Worm (Caenorhabditis elegans): ENCODE data around the gene oac-54.

Gene oac-54

DNA sequence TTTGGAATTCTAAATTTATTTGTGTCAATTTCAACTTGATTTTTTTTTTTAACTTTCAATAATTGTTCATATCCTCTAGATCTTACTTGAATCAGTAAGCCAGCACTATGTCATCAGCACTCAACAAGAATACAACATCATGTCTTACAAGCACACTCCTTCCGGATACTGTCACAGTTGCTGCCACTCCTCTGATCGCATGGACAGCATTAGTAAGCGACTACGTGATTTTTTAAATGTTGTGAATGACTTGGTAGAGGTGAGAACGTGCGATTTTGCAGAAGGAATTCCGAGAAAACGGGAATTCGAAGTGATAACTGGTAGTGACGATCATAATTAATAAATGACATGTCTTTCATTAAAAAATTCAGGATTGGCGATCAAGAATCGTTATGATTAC is at the start of gene oac-54:
Gene oac-54 (plus strand): TSS at position 83 of the 400 bp plus-strand sequence.
- TF ChIP-seq lin-39 (tag; optimal IDR thresholded peaks at IDR 0.05) = no peak
- no peak for TF ChIP-seq fkh-2 (tag; optimal IDR thresholded peaks at IDR 0.05)
- no peak for TF ChIP-seq daf-12 (tag; optimal IDR thresholded peaks at IDR 0.05)
- no peak for TF ChIP-seq nhr-28 (tag; optimal IDR thresholded peaks at IDR 0.05)
- no peak for TF ChIP-seq zag-1 (tag; optimal IDR thresholded peaks at IDR 0.05)
- TF ChIP-seq egl-5 (tag; optimal IDR thresholded peaks at IDR 0.05) = no peak
- no peak for TF ChIP-seq unc-62 (GFP tag; optimal IDR thresholded peaks at IDR 0.05)
- no peak for TF ChIP-seq ama-1 (optimal IDR thresholded peaks at IDR 0.05)
- no peak for TF ChIP-seq skn-1 (tag; optimal IDR thresholded peaks at IDR 0.05)
- no peak for TF ChIP-seq fos-1 (tag; optimal IDR thresholded peaks at IDR 0.05)
- TF ChIP-seq nhr-76 (tag; optimal IDR thresholded peaks at IDR 0.05) = no peak
- no peak for TF ChIP-seq mml-1 (tag; optimal IDR thresholded peaks at IDR 0.05)
- TF ChIP-seq ztf-4 (tag; optimal IDR thresholded peaks at IDR 0.05) = no peak
- TF ChIP-seq nhr-23 (tag; optimal IDR thresholded peaks at IDR 0.05) = no peak
- no peak for TF ChIP-seq ceh-82 (tag; optimal IDR thresholded peaks at IDR 0.05)
- no peak for TF ChIP-seq pha-4 (tag; optimal IDR thresholded peaks at IDR 0.05)

DNA sequence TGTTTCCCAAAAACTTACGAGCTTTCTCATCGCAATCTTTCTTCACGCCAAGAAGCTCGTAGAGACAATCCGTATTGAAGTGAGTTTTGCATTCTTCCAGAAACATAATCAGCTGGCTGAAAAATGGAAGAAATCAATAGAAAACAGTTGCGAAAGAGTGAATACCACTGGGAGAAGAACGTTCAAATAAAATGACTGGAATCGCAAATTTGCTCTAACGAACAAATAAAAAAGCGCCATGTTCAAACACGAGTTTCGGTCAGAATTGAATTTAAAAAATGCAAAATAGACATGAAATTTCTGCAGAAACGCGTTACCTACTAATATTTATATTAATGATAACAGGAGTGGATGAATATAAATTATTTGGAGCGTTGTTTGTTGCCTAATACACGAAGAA is 49.5 kb upstream of the oac-54 start, which contains the start of gene dnj-23:
Gene dnj-23 (minus strand): TSS at position 158 of the 400 bp plus-strand sequence.
- TF ChIP-seq ztf-4 (tag; optimal IDR thresholded peaks at IDR 0.05) (no peak), nhr-76 (tag; optimal IDR thresholded peaks at IDR 0.05) (no peak), nhr-25 (tag; optimal IDR thresholded peaks at IDR 0.05) (peak; percentile 16), ztf-11 (tag; optimal IDR thresholded peaks at IDR 0.05) (no peak), skn-1 (tag; optimal IDR thresholded peaks at IDR 0.05) (peak; percentile 28), fkh-10 (GFP tag; optimal IDR thresholded peaks at IDR 0.05) (no peak), nhr-237 (tag; optimal IDR thresholded peaks at IDR 0.05) (no peak), ama-1 (optimal IDR thresholded peaks at IDR 0.05) (no peak), egl-27 (tag; optimal IDR thresholded peaks at IDR 0.05) (no peak), mml-1 (tag; optimal IDR thresholded peaks at IDR 0.05) (no peak), ZK546.5 (tag; optimal IDR thresholded peaks at IDR 0.05) (no peak), ceh-82 (tag; optimal IDR thresholded peaks at IDR 0.05) (no peak), unc-39 (tag; optimal IDR thresholded peaks at IDR 0.05) (no peak), nhr-12 (tag; optimal IDR thresholded peaks at IDR 0.05) (no peak), unc-62 (GFP tag; optimal IDR thresholded peaks at IDR 0.05) (no peak), nfya-1 (tag; optimal IDR thresholded peaks at IDR 0.05; ENCODE audit: insufficient read depth) (peak; percentile 50), ceh-16 (tag; optimal IDR thresholded peaks at IDR 0.05) (no peak), nhr-28 (tag; optimal IDR thresholded peaks at IDR 0.05) (no peak), nhr-23 (tag; optimal IDR thresholded peaks at IDR 0.05) (no peak), elt-2 (tag; optimal IDR thresholded peaks at IDR 0.05) (no peak), nhr-11 (tag; optimal IDR thresholded peaks at IDR 0.05) (no peak), elt-1 (tag; optimal IDR thresholded peaks at IDR 0.05) (no peak), tbx-2 (tag; optimal IDR thresholded peaks at IDR 0.05) (no peak), fos-1 (tag; optimal IDR thresholded peaks at IDR 0.05) (no peak), lin-39 (tag; optimal IDR thresholded peaks at IDR 0.05) (peak; percentile 15), fkh-2 (tag; optimal IDR thresholded peaks at IDR 0.05) (no peak), lin-15B (tag; optimal IDR thresholded peaks at IDR 0.05) (peak; percentile 35), hmg-11 (tag; optimal IDR thresholded peaks at IDR 0.05) (no peak), nhr-43 (tag; optimal IDR thresholded peaks at IDR 0.05; ENCODE audit: poor library complexity, severe bottlenecking) (no peak), zag-1 (tag; optimal IDR thresholded peaks at IDR 0.05) (no peak), snpc-4 (tag; optimal IDR thresholded peaks at IDR 0.05) (no peak), pqm-1 (tag; optimal IDR thresholded peaks at IDR 0.05) (no peak), aly-2 (tag; optimal IDR thresholded peaks at IDR 0.05) (no peak), lsy-12 (tag; optimal IDR thresholded peaks at IDR 0.05) (no peak), nhr-67 (tag; optimal IDR thresholded peaks at IDR 0.05) (no peak), pha-4 (tag; optimal IDR thresholded peaks at IDR 0.05) (peak; percentile 45)

DNA sequence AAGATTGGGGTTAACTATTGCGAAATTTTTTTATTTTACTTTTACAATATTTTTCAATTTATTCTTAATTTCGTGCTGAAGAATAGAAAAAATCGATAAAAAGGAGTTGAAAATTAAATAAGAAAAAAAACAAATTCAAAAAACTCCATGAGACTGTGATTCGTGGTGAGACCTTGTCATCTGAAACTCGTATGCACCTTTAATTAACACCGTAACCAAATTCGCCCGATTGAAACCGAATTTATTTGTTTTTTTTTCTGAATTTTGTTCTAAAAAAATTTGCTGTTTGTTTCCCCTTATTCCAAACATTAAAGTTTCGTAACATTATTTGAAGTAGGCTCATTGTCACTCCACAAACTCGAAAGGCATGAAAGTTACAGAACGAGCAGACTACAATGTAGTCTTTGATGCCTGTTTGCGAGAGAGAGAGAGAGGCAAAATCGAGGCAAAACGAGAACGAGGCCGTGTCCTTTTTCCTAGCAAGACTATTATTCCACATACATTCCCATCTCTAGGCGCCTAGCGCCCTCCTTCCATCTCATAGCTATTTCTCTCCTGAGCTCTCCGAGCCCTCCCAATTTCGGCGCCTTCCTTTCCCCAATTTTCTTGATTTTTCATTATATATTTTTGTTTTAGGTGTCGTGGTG is 48.9 kb upstream of the oac-54 start, which contains the start of gene T24H10.4:
Gene T24H10.4 (plus strand): TSS at position 630 of the 647 bp plus-strand sequence.
- TF ChIP-seq ceh-16 (tag; optimal IDR thresholded peaks at IDR 0.05) (no peak), ceh-28 (tag; optimal IDR thresholded peaks at IDR 0.05) (no peak), ZK546.5 (tag; optimal IDR thresholded peaks at IDR 0.05) (no peak), eor-1 (tag; optimal IDR thresholded peaks at IDR 0.05) (no peak), nhr-23 (tag; optimal IDR thresholded peaks at IDR 0.05) (no peak), zag-1 (tag; optimal IDR thresholded peaks at IDR 0.05) (no peak), hmg-11 (tag; optimal IDR thresholded peaks at IDR 0.05) (peak; percentile 35), nhr-12 (tag; optimal IDR thresholded peaks at IDR 0.05) (no peak), fkh-2 (tag; optimal IDR thresholded peaks at IDR 0.05) (no peak), skn-1 (tag; optimal IDR thresholded peaks at IDR 0.05) (peak; percentile 3), lin-39 (tag; optimal IDR thresholded peaks at IDR 0.05) (peak; percentile 72), nfya-1 (tag; optimal IDR thresholded peaks at IDR 0.05; ENCODE audit: insufficient read depth) (peak; percentile 26)

Measured in whole organism, L3 larva.